Fruit fly (Drosophila melanogaster) whole organism, prepupa: ENCODE data around the gene CG13071.

ENCODE experiments used
- Blimp-1 ChIP-seq: fragments of 200-800 bp; sonication (Bioruptor generic); optimal IDR thresholded peaks from 3 replicates; lab custom pipeline; 2017; ENCODE audit warnings: missing biosample characterization, missing genetic modification characterization, mild to moderate bottlenecking, moderate library complexity, missing genetic modification reagents
- CG10631 ChIP-seq: fragments of 200-800 bp; sonication (Bioruptor generic); optimal IDR thresholded peaks from 2 replicates; lab custom pipeline; 2016; ENCODE audit warnings: missing biosample characterization, missing genetic modification characterization
- CG10669 ChIP-seq: fragments of 200-800 bp; sonication (Bioruptor generic); optimal IDR thresholded peaks from 3 replicates; lab custom pipeline; 2018; ENCODE audit warnings: missing biosample characterization, mild to moderate bottlenecking, missing genetic modification characterization, moderate library complexity
- CG11294 ChIP-seq: fragments of 200-800 bp; sonication (Bioruptor generic); IDR thresholded peaks from 2 replicates; pipeline ENCODE4 v1.3.6; 2022; ENCODE audit warnings: missing biosample characterization, missing genetic modification characterization
- CG11762 ChIP-seq: fragments of 200-800 bp; sonication (Bioruptor generic); optimal IDR thresholded peaks from 3 replicates; lab custom pipeline; 2016; ENCODE audit warnings: missing biosample characterization, missing genetic modification characterization; ENCODE audit not compliant: insufficient read depth
- CG11902 ChIP-seq: fragments of 200-800 bp; sonication (Bioruptor generic); optimal IDR thresholded peaks from 3 replicates; lab custom pipeline; 2016; ENCODE audit warnings: missing biosample characterization, missing genetic modification characterization
- CG15336 ChIP-seq: fragments of 200-800 bp; sonication (Bioruptor generic); IDR thresholded peaks from 2 replicates; pipeline ENCODE4 v1.3.6; 2022; ENCODE audit warnings: missing biosample characterization, missing genetic modification characterization
- CG16779 ChIP-seq: fragments of 200-800 bp; sonication (Bioruptor generic); optimal IDR thresholded peaks from 3 replicates; lab custom pipeline; 2017; ENCODE audit warnings: missing biosample characterization, mild to moderate bottlenecking, missing genetic modification characterization
- CG31627 ChIP-seq: fragments of 200-800 bp; sonication (Bioruptor generic); optimal IDR thresholded peaks from 3 replicates; lab custom pipeline; 2016; ENCODE audit warnings: missing biosample characterization, missing genetic modification characterization
- CG3919 ChIP-seq: fragments of 200-800 bp; sonication (Bioruptor generic); optimal IDR thresholded peaks from 3 replicates; lab custom pipeline; 2016; ENCODE audit warnings: missing biosample characterization, missing genetic modification characterization
- CG6163 ChIP-seq: fragments of 200-800 bp; sonication (Bioruptor generic); IDR thresholded peaks from 3 replicates; pipeline ENCODE4 v1.3.6; 2022; ENCODE audit warnings: missing biosample characterization, missing genetic modification characterization
- CG6276 ChIP-seq: fragments of 200-800 bp; sonication (Bioruptor generic); optimal IDR thresholded peaks from 2 replicates; lab custom pipeline; 2017; ENCODE audit warnings: missing biosample characterization, mild to moderate bottlenecking, missing genetic modification characterization
- CG6792 ChIP-seq: fragments of 200-800 bp; sonication (Bioruptor generic); optimal IDR thresholded peaks from 3 replicates; lab custom pipeline; 2016; ENCODE audit warnings: missing biosample characterization, missing genetic modification characterization
- CG6854 ChIP-seq: fragments of 200-800 bp; sonication (Bioruptor generic); optimal IDR thresholded peaks from 2 replicates; lab custom pipeline; 2017; ENCODE audit warnings: missing biosample characterization, mild to moderate bottlenecking, missing genetic modification characterization
- CG8119 ChIP-seq: fragments of 200-800 bp; sonication (Bioruptor generic); IDR thresholded peaks from 3 replicates; pipeline ENCODE4 v1.3.6; 2022; ENCODE audit warnings: missing biosample characterization, missing genetic modification characterization
- CG8319 ChIP-seq: fragments of 200-800 bp; sonication (Bioruptor generic); optimal IDR thresholded peaks from 3 replicates; lab custom pipeline; 2016; ENCODE audit warnings: missing biosample characterization, missing genetic modification characterization
- CG9139 ChIP-seq: fragments of 200-800 bp; sonication (Bioruptor generic); optimal IDR thresholded peaks from 3 replicates; lab custom pipeline; 2017; ENCODE audit warnings: missing biosample characterization, mild to moderate bottlenecking, missing genetic modification characterization
- Eip75B ChIP-seq: fragments of 200-800 bp; sonication (Bioruptor generic); optimal IDR thresholded peaks from 3 replicates; lab custom pipeline; 2016; ENCODE audit warnings: missing biosample characterization, missing genetic modification characterization
- Eip93F ChIP-seq: fragments of 200-800 bp; sonication (Bioruptor generic); optimal IDR thresholded peaks from 2 replicates; lab custom pipeline; 2016; ENCODE audit warnings: missing biosample characterization, mild to moderate bottlenecking, missing genetic modification characterization
- Ets21C ChIP-seq: fragments of 200-800 bp; sonication (Bioruptor generic); optimal IDR thresholded peaks from 3 replicates; lab custom pipeline; 2016; ENCODE audit warnings: missing biosample characterization, missing genetic modification characterization
- Ets96B ChIP-seq: fragments of 200-800 bp; optimal IDR thresholded peaks from 2 replicates; lab custom pipeline; 2019; ENCODE audit warnings: missing biosample characterization, mild to moderate bottlenecking, missing genetic modification characterization, moderate library complexity
- Gug ChIP-seq: fragments of 200-800 bp; sonication (Bioruptor generic); IDR thresholded peaks from 2 replicates; pipeline ENCODE4 v1.3.6; 2022; ENCODE audit warnings: missing biosample characterization, missing genetic modification characterization
- Hr38 ChIP-seq: sonication (Bioruptor generic); optimal IDR thresholded peaks from 2 replicates; lab custom pipeline; 2016; ENCODE audit warnings: missing biosample characterization, missing genetic modification characterization
- Hr39 ChIP-seq: fragments of 200-800 bp; sonication (Bioruptor generic); optimal IDR thresholded peaks from 2 replicates; lab custom pipeline; 2016; ENCODE audit warnings: missing biosample characterization, missing genetic modification characterization
- Lpt ChIP-seq: fragments of 200-800 bp; sonication (Bioruptor generic); optimal IDR thresholded peaks from 3 replicates; lab custom pipeline; 2016; ENCODE audit warnings: missing biosample characterization, missing genetic modification characterization
- Met ChIP-seq: fragments of 200-800 bp; sonication (Bioruptor generic); optimal IDR thresholded peaks from 3 replicates; lab custom pipeline; 2016; ENCODE audit warnings: missing biosample characterization, missing genetic modification characterization
- OdsH ChIP-seq: fragments of 200-800 bp; sonication (Bioruptor generic); optimal IDR thresholded peaks from 3 replicates; lab custom pipeline; 2016; ENCODE audit warnings: missing biosample characterization, missing genetic modification characterization
- Smox ChIP-seq: fragments of 200-800 bp; sonication (Bioruptor generic); optimal IDR thresholded peaks from 3 replicates; lab custom pipeline; 2016; ENCODE audit warnings: missing biosample characterization, missing genetic modification characterization
- Sox15 ChIP-seq: fragments of 200-800 bp; sonication (Bioruptor generic); optimal IDR thresholded peaks from 3 replicates; lab custom pipeline; 2016; ENCODE audit warnings: missing biosample characterization, missing genetic modification characterization
- achi ChIP-seq: fragments of 200-800 bp; sonication (Bioruptor generic); optimal IDR thresholded peaks from 3 replicates; lab custom pipeline; 2016; ENCODE audit warnings: missing biosample characterization, missing genetic modification characterization
- acj6 ChIP-seq: fragments of 200-800 bp; sonication (Bioruptor generic); optimal IDR thresholded peaks from 3 replicates; lab custom pipeline; 2016; ENCODE audit warnings: missing biosample characterization, missing genetic modification characterization
- cyc ChIP-seq: fragments of 200-800 bp; sonication (Bioruptor generic); optimal IDR thresholded peaks from 3 replicates; lab custom pipeline; 2016; ENCODE audit warnings: missing biosample characterization, missing genetic modification characterization
- dac ChIP-seq: fragments of 200-800 bp; sonication (Bioruptor generic); optimal IDR thresholded peaks from 2 replicates; lab custom pipeline; 2017; ENCODE audit warnings: missing biosample characterization, mild to moderate bottlenecking, missing genetic modification characterization
- fd85E ChIP-seq: fragments of 200-800 bp; sonication (Bioruptor generic); optimal IDR thresholded peaks from 3 replicates; lab custom pipeline; 2016; ENCODE audit warnings: missing biosample characterization, missing genetic modification characterization
- fkh ChIP-seq: fragments of 200-800 bp; sonication (Bioruptor generic); optimal IDR thresholded peaks from 3 replicates; lab custom pipeline; 2017; ENCODE audit warnings: missing biosample characterization, mild to moderate bottlenecking, missing genetic modification characterization, moderate library complexity
- pdm3 ChIP-seq: fragments of 200-800 bp; sonication (Bioruptor generic); optimal IDR thresholded peaks from 3 replicates; lab custom pipeline; 2016; ENCODE audit warnings: missing biosample characterization, missing genetic modification characterization
- salr ChIP-seq, 2 experiments: fragments of 200-800 bp; sonication (Bioruptor generic); optimal IDR thresholded peaks; 3 replicates each; lab custom pipeline; 2016 to 2018; ENCODE audit warnings: missing biosample characterization in 2 of 2, missing genetic modification characterization in 2 of 2, mild to moderate bottlenecking in 1 of 2
- spab ChIP-seq: fragments of 200-800 bp; sonication (Bioruptor generic); optimal IDR thresholded peaks from 2 replicates; lab custom pipeline; 2017; ENCODE audit warnings: missing biosample characterization, mild to moderate bottlenecking, missing genetic modification characterization, missing genetic modification reagents
- ss ChIP-seq, 2 experiments: fragments of 200-800 bp; sonication (Bioruptor generic); optimal IDR thresholded peaks; 2 replicates in 1 of 2; 3 replicates in 1 of 2; lab custom pipeline; 2017 to 2018; ENCODE audit warnings: mild to moderate bottlenecking in 2 of 2, missing biosample characterization in 2 of 2, missing genetic modification characterization in 2 of 2, moderate library complexity in 1 of 2
- svp ChIP-seq: fragments of 200-800 bp; sonication (Bioruptor generic); peaks from one replicate; lab custom pipeline; 2016; ENCODE audit warnings: missing biosample characterization, missing genetic modification characterization
- topi ChIP-seq: fragments of 200-800 bp; sonication (Bioruptor generic); optimal IDR thresholded peaks from 3 replicates; lab custom pipeline; 2016; ENCODE audit warnings: missing biosample characterization, missing genetic modification characterization
- vri ChIP-seq: fragments of 200-800 bp; sonication (Bioruptor generic); optimal IDR thresholded peaks from 3 replicates; lab custom pipeline; 2016; ENCODE audit warnings: missing biosample characterization, mild to moderate bottlenecking, missing genetic modification characterization

Gene CG13071

DNA sequence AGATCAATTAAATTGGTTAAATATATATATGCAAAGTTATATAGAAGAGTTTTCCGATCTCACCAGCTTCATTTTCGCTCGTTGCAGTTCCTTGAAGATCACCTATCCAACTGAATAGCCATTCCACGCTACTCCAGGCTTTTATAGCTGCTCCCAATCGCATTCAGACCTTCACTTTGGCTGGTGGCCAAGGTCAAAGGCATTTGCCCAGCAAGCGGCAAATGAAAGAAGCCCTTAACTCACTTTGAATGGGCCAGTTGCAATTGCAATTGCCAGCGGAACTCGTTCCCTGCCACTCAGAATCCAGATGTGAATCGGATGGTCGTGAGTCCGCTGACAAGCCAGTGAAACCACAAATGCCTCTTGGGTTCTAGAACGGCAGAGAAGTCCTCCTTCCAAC, 1.0 kb upstream of the CG13071 start, which contains the start of gene CG34247:
Gene CG34247, minus strand, starts transcription at position 101 of the 400 bp plus-strand sequence.
- TF ChIP-seq CG11762 (GFP tag; lab: Kevin White, UChicago) (no peak), CG11902 (GFP tag; lab: Kevin White, UChicago) (no peak), CG6163 (GFP tag; lab: Robert Waterston, UW) (no peak), Smox (GFP tag; lab: Kevin White, UChicago) (no peak), CG8319 (GFP tag; lab: Kevin White, UChicago) (no peak), Hr39 (no peak), Ets21C (no peak), Eip93F (GFP tag; lab: Kevin White, UChicago) (no peak), cyc (GFP tag; lab: Kevin White, UChicago) (no peak), CG6854 (GFP tag; lab: Kevin White, UChicago) (no peak), acj6 (GFP tag; lab: Kevin White, UChicago) (no peak), CG11294 (no peak), CG9139 (GFP tag; lab: Kevin White, UChicago) (no peak), Eip75B (GFP tag; lab: Kevin White, UChicago) (no peak), fd85E (GFP tag; lab: Kevin White, UChicago) (no peak)
- TF ChIP-seq, all 60 proteins: peak for 0

DNA sequence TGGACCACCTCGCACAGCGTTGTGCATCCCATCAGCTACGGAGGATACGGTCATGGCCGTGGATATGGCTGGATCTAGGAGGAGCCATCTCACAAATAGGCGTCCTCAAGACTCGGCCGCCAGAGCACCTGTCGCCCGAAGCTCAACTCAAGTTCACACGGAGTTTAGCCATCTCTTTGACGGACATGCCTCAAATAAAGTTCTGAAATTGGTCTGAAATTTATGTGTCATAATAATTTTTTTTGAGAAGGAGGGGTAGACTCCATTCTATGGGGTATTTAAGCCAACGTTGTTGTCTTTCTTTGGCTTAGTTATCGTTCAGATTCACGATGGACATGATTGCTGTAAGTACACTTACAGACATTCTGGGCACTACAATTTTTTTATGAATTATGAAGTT, 503 bp downstream of the CG13071 start, which contains the start of gene CG13070:
Gene CG13070, plus strand, starts transcription at position 301 of the 400 bp plus-strand sequence.
- no peak for TF ChIP-seq CG6854 (GFP tag; lab: Kevin White, UChicago)
- TF ChIP-seq CG11762 (GFP tag; lab: Kevin White, UChicago), result no peak
- no peak for TF ChIP-seq CG6276 (GFP tag; lab: Kevin White, UChicago)

DNA sequence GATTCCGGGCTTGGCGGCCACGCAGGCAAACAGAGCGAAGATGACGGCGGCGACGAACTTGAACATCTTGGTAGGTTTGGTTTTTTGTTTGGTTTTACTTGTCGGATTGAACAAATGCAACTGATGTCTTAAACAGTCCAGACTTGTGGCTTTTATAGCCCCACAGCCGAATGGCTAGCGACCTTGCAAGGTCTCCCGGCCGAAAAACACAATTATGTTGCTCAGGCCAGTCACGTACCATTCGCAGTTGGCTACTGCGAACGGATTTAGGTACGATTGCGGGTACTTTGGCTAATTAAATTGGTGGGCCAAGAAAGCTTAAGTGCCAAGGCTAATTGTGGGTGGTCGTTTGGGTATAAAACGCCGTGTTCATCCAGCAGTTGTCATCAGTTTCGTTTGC, 2.5 kb downstream of the CG13071 start, which contains the start of the genes CG13051 and CG13069:
Gene CG13051, minus strand, starts transcription at position 101 of the 400 bp plus-strand sequence.
Gene CG13069, plus strand, starts transcription at position 386 of the 400 bp plus-strand sequence.
- TF ChIP-seq Sox15 (GFP tag; lab: Kevin White, UChicago), result no peak
- TF ChIP-seq CG11294, result no peak
- no peak for TF ChIP-seq achi (GFP tag; lab: Kevin White, UChicago)
- TF ChIP-seq CG31627 (GFP tag; lab: Kevin White, UChicago), result no peak
- no peak for TF ChIP-seq Blimp-1 (GFP tag; lab: Kevin White, UChicago)
- no peak for TF ChIP-seq Met (GFP tag; lab: Kevin White, UChicago)
- TF ChIP-seq CG8119 (GFP tag; lab: Robert Waterston, UW), result no peak

DNA sequence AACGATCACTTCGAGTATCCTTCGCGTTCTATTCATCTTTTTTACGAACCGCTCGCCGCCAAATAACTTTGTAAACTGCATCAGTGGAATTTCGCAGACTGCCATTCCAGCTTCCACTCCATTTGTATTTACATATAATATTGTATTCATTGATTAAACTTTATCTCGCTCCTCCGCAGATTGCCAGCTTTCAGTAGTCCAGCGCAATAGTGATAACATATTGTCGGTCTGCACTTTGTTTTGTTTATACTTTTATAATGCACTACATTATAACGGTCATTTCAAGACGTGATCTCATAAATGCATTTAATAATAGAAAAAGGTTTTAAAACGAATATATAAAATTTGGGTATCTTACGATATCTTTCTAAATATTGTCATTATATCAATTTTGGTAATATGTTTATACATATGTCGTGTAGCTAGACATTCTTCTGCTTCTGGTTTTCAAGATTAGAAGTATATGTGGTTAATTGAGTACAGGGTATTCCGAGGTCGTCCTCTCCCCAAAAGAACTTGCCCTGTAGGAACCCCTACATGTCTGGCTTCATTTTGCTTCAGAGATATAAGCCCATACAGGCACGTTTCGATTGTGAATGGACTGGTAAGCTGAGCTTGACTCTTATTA, 5.7 kb downstream of the CG13071 start, which contains the start of gene CG4950:
Gene CG4950, minus strand, starts transcription at position 51 of the 628 bp plus-strand sequence.
- TF ChIP-seq CG11902 (GFP tag; lab: Kevin White, UChicago) (no peak), svp (GFP tag; lab: Kevin White, UChicago) (peak; percentile 74), Lpt (GFP tag; lab: Kevin White, UChicago) (no peak), Ets96B (tag; lab: Kevin White, UChicago) (peak; percentile 59), achi (GFP tag; lab: Kevin White, UChicago) (peak; percentile 31), CG10669 (GFP tag; lab: Kevin White, UChicago) (peak; percentile 56), CG6163 (GFP tag; lab: Robert Waterston, UW) (0 out of 3 replicates have a peak, but pooled peaks have one; percentile 20), Blimp-1 (GFP tag; lab: Kevin White, UChicago) (no peak), acj6 (GFP tag; lab: Kevin White, UChicago) (peak; percentile 8), spab (peak; percentile 50), vri (GFP tag; lab: Kevin White, UChicago) (no peak), CG11294 (no peak), Hr38 (GFP tag; lab: Kevin White, UChicago) (no peak), Gug (GFP tag; lab: Robert Waterston, UW) (peak; percentile 42; the same call in 1 of the 2 replicates), Ets21C (no peak), CG15336 (GFP tag; lab: Robert Waterston, UW) (0 out of 2 replicates have a peak, but pooled peaks have one; percentile 22), CG10631 (GFP tag; lab: Kevin White, UChicago) (no peak), CG16779 (tag; lab: Kevin White, UChicago) (peak; percentile 15), topi (peak; percentile 27), CG6792 (GFP tag; lab: Kevin White, UChicago) (peak; percentile 26), CG3919 (GFP tag; lab: Kevin White, UChicago) (peak; percentile 29), fd85E (GFP tag; lab: Kevin White, UChicago) (no peak), pdm3 (peak; percentile 47), CG6276 (GFP tag; lab: Kevin White, UChicago) (peak; percentile 25), salr (GFP tag; optimal IDR thresholded peaks at IDR 0.05; lab: Kevin White, UChicago) (no peak), fkh (GFP tag; lab: Kevin White, UChicago) (no peak), CG11762 (GFP tag; lab: Kevin White, UChicago) (no peak), OdsH (GFP tag; lab: Kevin White, UChicago) (peak; percentile 34), dac (GFP tag; lab: Kevin White, UChicago) (no peak), Met (GFP tag; lab: Kevin White, UChicago) (peak; percentile 33), ss (GFP tag; optimal IDR thresholded peaks at IDR 0.05; lab: Kevin White, UChicago) (peak; percentile 18 to 61)
